Worm (Caenorhabditis elegans) whole organism, L4/young adult: Measurements from ENCODE around the gene gcy-31.

ENCODE experiments used
- dao-5 ChIP-seq: sonication (generic microtip); optimal IDR thresholded peaks from 2 replicates; lab custom pipeline; 2016; ENCODE audit warnings: missing genotype, missing genetic modification characterization, moderate library complexity, missing compliant biosample characterization
- him-1 ChIP-seq: sonication (generic microtip); optimal IDR thresholded peaks from 2 replicates; lab custom pipeline; 2016; ENCODE audit warnings: missing genotype, missing genetic modification reagents, missing genetic modification characterization, missing compliant biosample characterization

DNA sequence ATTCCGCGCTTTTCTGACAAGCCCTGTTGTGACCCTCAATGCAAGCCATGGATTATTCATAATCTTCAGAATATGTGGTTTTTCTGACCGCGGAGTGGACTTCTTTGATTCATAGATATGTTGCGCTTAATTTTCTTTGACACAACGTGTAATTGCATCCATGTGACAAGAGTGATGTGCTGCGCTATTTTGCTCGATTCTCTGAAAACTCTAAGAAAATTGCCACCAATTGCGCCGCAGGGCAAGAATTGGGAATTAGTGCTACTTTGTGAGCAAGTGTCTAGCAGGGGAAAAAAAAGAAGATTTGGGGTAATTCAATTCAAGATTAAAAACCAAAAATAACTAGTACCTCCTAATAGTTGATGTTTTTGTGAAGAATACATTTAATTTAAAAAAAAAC, 36.8 kb upstream of the gcy-31 start:
- TF ChIP-seq him-1 (tag; lab: Kevin White, UChicago) = no peak
- TF ChIP-seq dao-5 = no peak
